Worm (Caenorhabditis elegans): ENCODE results near the gene tric-1B.2.

ce11 chrII:12241792-12242191 lies 37.4 kb downstream of the tric-1B.2 start:
- TF ChIP-seq lin-13 (GFP tag; optimal IDR thresholded peaks at IDR 0.05) (no peak), nhr-12 (tag; optimal IDR thresholded peaks at IDR 0.05) (no peak), aly-2 (tag; optimal IDR thresholded peaks at IDR 0.05) (no peak), elt-3 (tag; optimal IDR thresholded peaks at IDR 0.05) (no peak), zag-1 (tag; optimal IDR thresholded peaks at IDR 0.05) (no peak)
